Fruit fly (Drosophila melanogaster) whole organism, wandering third instar larva: Measurements from ENCODE around the gene Snx1.

Source experiments
- Abd-B ChIP-seq: fragments of >200 bp; optimal IDR thresholded peaks from 2 replicates; lab custom pipeline; 2017; ENCODE audit warnings: missing biosample characterization, missing genetic modification characterization
- GATAd ChIP-seq: sonication (Bioruptor generic); optimal IDR thresholded peaks from 2 replicates; lab custom pipeline; 2016; ENCODE audit warnings: missing biosample characterization, missing genetic modification characterization
- HLH106 ChIP-seq: fragments of 200-800 bp; optimal IDR thresholded peaks from 3 replicates; lab custom pipeline; 2019; ENCODE audit warnings: missing biosample characterization, mild to moderate bottlenecking, missing genetic modification characterization, moderate library complexity
- Hnf4 ChIP-seq: fragments of 200-800 bp; sonication (Bioruptor generic); optimal IDR thresholded peaks from 2 replicates; lab custom pipeline; 2016; ENCODE audit warnings: missing biosample characterization, mild to moderate bottlenecking, missing genetic modification characterization
- Hr78 ChIP-seq: fragments of >200 bp; optimal IDR thresholded peaks from 2 replicates; lab custom pipeline; 2017; ENCODE audit warnings: missing biosample characterization, missing genetic modification characterization
- N ChIP-seq: fragments of >200 bp; optimal IDR thresholded peaks from 2 replicates; lab custom pipeline; 2018; ENCODE audit warnings: missing biosample characterization, missing external identifiers, missing genetic modification characterization
- brk ChIP-seq: fragments of 200-800 bp; sonication (Bioruptor generic); optimal IDR thresholded peaks from 2 replicates; lab custom pipeline; 2016; ENCODE audit warnings: missing biosample characterization, mild to moderate bottlenecking, missing genetic modification characterization
- h ChIP-seq: fragments of 200-800 bp; sonication (Bioruptor generic); optimal IDR thresholded peaks from 3 replicates; lab custom pipeline; 2016; ENCODE audit warnings: missing biosample characterization, mild to moderate bottlenecking, missing genetic modification characterization
- jim ChIP-seq: fragments of 175-275, 200-325 bp; sonication (Bioruptor generic); optimal IDR thresholded peaks from 2 replicates; lab custom pipeline; 2016; ENCODE audit warnings: missing biosample characterization, mild to moderate bottlenecking, missing genetic modification characterization
- lola ChIP-seq: fragments of >200 bp; optimal IDR thresholded peaks from 2 replicates; lab custom pipeline; 2017; ENCODE audit warnings: missing biosample characterization, missing genetic modification characterization
- pan ChIP-seq: fragments of >200 bp; optimal IDR thresholded peaks from 2 replicates; lab custom pipeline; 2017
- psq ChIP-seq: fragments of 200-800 bp; sonication (Bioruptor generic); optimal IDR thresholded peaks from 3 replicates; lab custom pipeline; 2017; ENCODE audit warnings: missing biosample characterization, mild to moderate bottlenecking, missing genetic modification characterization, moderate library complexity
- sage ChIP-seq: fragments of 200-800 bp; sonication (Bioruptor generic); optimal IDR thresholded peaks from 2 replicates; lab custom pipeline; 2016; ENCODE audit warnings: missing biosample characterization, mild to moderate bottlenecking, missing genetic modification characterization

dm6 chr2L:3426669-3427232, 22.7 kb upstream of the Snx1 start, which contains the start of gene Pgant2:
- TF ChIP-seq GATAd (GFP tag; lab: Kevin White, UChicago) (no peak), HLH106 (tag; lab: Kevin White, UChicago) (no peak), psq (GFP tag; lab: Kevin White, UChicago) (peak; percentile 8), Hr78 (GFP tag; lab: Kevin White, UChicago) (no peak), h (GFP tag; lab: Kevin White, UChicago) (no peak), Abd-B (GFP tag; lab: Kevin White, UChicago) (no peak), sage (GFP tag; lab: Kevin White, UChicago) (no peak), Hnf4 (GFP tag; lab: Kevin White, UChicago) (no peak), lola (GFP tag; lab: Kevin White, UChicago) (no peak), N (GFP tag; lab: Kevin White, UChicago) (no peak), pan (lab: Kevin White, UChicago) (no peak), jim (GFP tag; lab: Kevin White, UChicago) (no peak), brk (GFP tag; lab: Kevin White, UChicago) (no peak)
